Fruit fly (Drosophila melanogaster) whole organism, pupa: ENCODE data around the gene kri.

ENCODE experiments used
- CG10348 ChIP-seq: fragments of 200-800 bp; sonication (Bioruptor generic); IDR thresholded peaks from 2 replicates; pipeline ENCODE4 v1.3.6; 2022; ENCODE audit warnings: missing biosample characterization, missing genetic modification characterization
- CG12605 ChIP-seq: fragments of 200-800 bp; sonication (Bioruptor generic); IDR thresholded peaks from 2 replicates; pipeline ENCODE4 v1.3.6; 2022; ENCODE audit warnings: missing biosample characterization, missing genetic modification characterization
- CG13204 ChIP-seq: fragments of 200-800 bp; sonication (Bioruptor generic); optimal IDR thresholded peaks from 2 replicates; lab custom pipeline; 2018; ENCODE audit warnings: missing biosample characterization, mild to moderate bottlenecking, missing genetic modification characterization, moderate library complexity
- CG14655 ChIP-seq: fragments of 200-800 bp; sonication (Bioruptor generic); optimal IDR thresholded peaks from 3 replicates; lab custom pipeline; 2017; ENCODE audit warnings: mild to moderate bottlenecking, missing biosample characterization, missing genetic modification reagents, missing genetic modification characterization
- CG15710 ChIP-seq: fragments of 200-800 bp; sonication (Bioruptor generic); optimal IDR thresholded peaks from 2 replicates; lab custom pipeline; 2018; ENCODE audit warnings: missing biosample characterization, mild to moderate bottlenecking, missing genetic modification characterization, moderate library complexity
- CG17806 ChIP-seq: fragments of 200-800 bp; sonication (Bioruptor generic); optimal IDR thresholded peaks from 2 replicates; lab custom pipeline; 2018; ENCODE audit warnings: missing biosample characterization, mild to moderate bottlenecking, missing genetic modification characterization, moderate library complexity
- CG32121 ChIP-seq: fragments of 200-800 bp; sonication (Bioruptor generic); IDR thresholded peaks from 2 replicates; pipeline ENCODE4 v1.3.6; 2022; ENCODE audit warnings: missing biosample characterization, missing genetic modification characterization
- CG34367 ChIP-seq: fragments of 200-800 bp; sonication (Bioruptor generic); optimal IDR thresholded peaks from 2 replicates; lab custom pipeline; 2018; ENCODE audit warnings: missing biosample characterization, mild to moderate bottlenecking, missing genetic modification characterization
- CG4496 ChIP-seq: fragments of 200-800 bp; sonication (Bioruptor generic); IDR thresholded peaks from 3 replicates; pipeline ENCODE4 v1.3.6; 2022; ENCODE audit warnings: missing biosample characterization, missing genetic modification characterization
- CG8159 ChIP-seq: fragments of 200-800 bp; sonication (Bioruptor generic); optimal IDR thresholded peaks from 3 replicates; lab custom pipeline; 2018; ENCODE audit warnings: missing biosample characterization, mild to moderate bottlenecking, missing genetic modification characterization, moderate library complexity
- CG8301 ChIP-seq: fragments of 200-800 bp; sonication (Bioruptor generic); optimal IDR thresholded peaks from 2 replicates; lab custom pipeline; 2018; ENCODE audit warnings: missing biosample characterization, mild to moderate bottlenecking, missing genetic modification characterization
- CG9948 ChIP-seq: fragments of 200-800 bp; sonication (Bioruptor generic); optimal IDR thresholded peaks from 2 replicates; lab custom pipeline; 2018; ENCODE audit warnings: missing biosample characterization, mild to moderate bottlenecking, missing genetic modification characterization, moderate library complexity
- D1 ChIP-seq: fragments of 200-800 bp; sonication (Bioruptor generic); optimal IDR thresholded peaks from 2 replicates; lab custom pipeline; 2018; ENCODE audit warnings: missing biosample characterization, mild to moderate bottlenecking, missing genetic modification characterization, moderate library complexity
- EcR ChIP-seq: fragments of 200-800 bp; sonication (Bioruptor generic); optimal IDR thresholded peaks from 3 replicates; lab custom pipeline; 2019; ENCODE audit warnings: missing biosample characterization, missing genetic modification characterization, mild to moderate bottlenecking, moderate library complexity, missing genetic modification reagents
- Ets98B ChIP-seq: fragments of 200-800 bp; sonication (Bioruptor generic); IDR thresholded peaks from 2 replicates; pipeline ENCODE4 v1.3.6; 2022; ENCODE audit warnings: missing biosample characterization, missing genetic modification characterization
- Pif1A ChIP-seq: fragments of 200-800 bp; sonication (Bioruptor generic); optimal IDR thresholded peaks from 3 replicates; lab custom pipeline; 2016; ENCODE audit warnings: missing biosample characterization, missing genetic modification characterization
- Pif1B ChIP-seq: fragments of 200-800 bp; sonication (Bioruptor generic); optimal IDR thresholded peaks from 3 replicates; lab custom pipeline; 2016; ENCODE audit warnings: missing biosample characterization, missing genetic modification characterization
- Snoo ChIP-seq: fragments of 200-800 bp; sonication (Bioruptor generic); optimal IDR thresholded peaks from 3 replicates; lab custom pipeline; 2017; ENCODE audit warnings: missing biosample characterization, mild to moderate bottlenecking, missing genetic modification characterization, inconsistent platforms
- fd96Ca ChIP-seq: fragments of 200-800 bp; sonication (Bioruptor generic); IDR thresholded peaks from 3 replicates; pipeline ENCODE4 v1.3.6; 2022; ENCODE audit warnings: missing biosample characterization, missing genetic modification characterization
- gl ChIP-seq: fragments of 200-800 bp; sonication (Bioruptor generic); optimal IDR thresholded peaks from 2 replicates; lab custom pipeline; 2018; ENCODE audit warnings: missing biosample characterization, mild to moderate bottlenecking, missing genetic modification characterization
- rn ChIP-seq: fragments of 200-800 bp; sonication (Bioruptor generic); IDR thresholded peaks from 2 replicates; pipeline ENCODE4 v1.3.6; 2022; ENCODE audit warnings: missing biosample characterization, missing genetic modification characterization

kri gene

DNA sequence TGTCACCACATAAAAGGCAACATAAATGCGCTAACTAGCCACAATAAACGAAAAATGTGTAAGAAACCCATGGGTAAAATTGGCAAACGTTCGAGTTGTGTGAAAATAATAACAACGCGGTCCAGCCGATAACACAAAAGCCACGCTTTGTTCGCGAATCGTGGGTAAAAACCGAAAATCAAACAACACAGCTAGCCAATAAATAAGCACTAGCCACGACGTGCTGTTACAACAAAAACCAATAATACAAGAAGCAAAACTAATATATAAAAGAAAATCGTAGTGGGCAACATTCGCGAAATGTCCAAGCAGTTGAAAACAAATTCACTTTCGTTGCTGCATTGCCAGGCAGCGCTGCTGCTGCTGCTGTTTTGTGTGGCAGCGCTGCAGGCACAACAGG lies 8.0 kb upstream of the kri start, which contains the start of gene CG42272:
CG42272 (plus strand) TSS at position 301 of the 400 bp plus-strand sequence.
- TF ChIP-seq CG32121 (no peak), CG10348 (GFP tag; lab: Robert Waterston, UW) (no peak), CG4496 (GFP tag; lab: Robert Waterston, UW) (no peak), Snoo (no peak), gl (no peak), EcR (GFP tag; lab: Kevin White, UChicago) (no peak), Pif1B (GFP tag; lab: Kevin White, UChicago) (no peak)
- TF ChIP-seq, all 21 proteins: peak for 0

dm6 chr3L:5807370-5808100 lies 3.2 kb upstream of the kri start:
- TF ChIP-seq CG32121, result peak; percentile 68; the same call in 1 of the 2 replicates
- TF ChIP-seq CG8301, result peak; percentile 23
- TF ChIP-seq fd96Ca (GFP tag; lab: Robert Waterston, UW), result peak; percentile 65; the same call in 2 of the 3 replicates
- no peak for TF ChIP-seq CG10348 (GFP tag; lab: Robert Waterston, UW)
- peak; percentile 4 for TF ChIP-seq CG15710 (tag; lab: Kevin White, UChicago)
- TF ChIP-seq CG12605 (GFP tag; lab: Robert Waterston, UW), result no peak
- TF ChIP-seq Pif1A (GFP tag; lab: Kevin White, UChicago), result peak; percentile 13
- TF ChIP-seq EcR (GFP tag; lab: Kevin White, UChicago), result peak; percentile 37
- TF ChIP-seq CG14655 (GFP tag; lab: Kevin White, UChicago), result peak; percentile 50
- TF ChIP-seq gl, result peak; percentile 37
- TF ChIP-seq CG4496 (GFP tag; lab: Robert Waterston, UW), result peak; percentile 75; the same call in 2 of the 3 replicates
- peak; percentile 35; the same call in 1 of the 2 replicates for TF ChIP-seq Ets98B (GFP tag; lab: Robert Waterston, UW)
- peak; percentile 14 for TF ChIP-seq Pif1B (GFP tag; lab: Kevin White, UChicago)
- TF ChIP-seq CG8159 (tag; lab: Kevin White, UChicago), result no peak

DNA sequence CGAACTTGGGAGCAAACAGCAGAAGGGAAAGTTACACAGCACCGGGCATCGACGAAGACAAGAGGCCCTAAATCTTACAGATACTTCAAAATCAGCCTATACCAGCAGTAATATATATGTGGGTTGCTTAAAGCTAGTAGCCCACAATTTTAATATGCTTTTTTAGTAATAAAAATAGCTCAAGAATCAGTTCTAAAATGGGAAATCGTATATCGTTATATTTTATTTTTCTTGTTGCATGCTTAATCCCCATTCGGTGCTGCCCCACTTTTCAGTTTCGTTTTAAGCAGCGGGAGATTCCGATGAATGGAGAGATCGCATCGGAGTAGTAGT lies 2.7 kb upstream of the kri start:
- TF ChIP-seq CG12605 (GFP tag; lab: Robert Waterston, UW) (peak; percentile 11; the same call in 1 of the 2 replicates), Snoo (peak; percentile 55), D1 (tag; lab: Kevin White, UChicago) (peak; percentile 50), rn (GFP tag; lab: Robert Waterston, UW) (no peak), gl (peak; percentile 59), CG9948 (tag; lab: Kevin White, UChicago) (peak; percentile 85), fd96Ca (GFP tag; lab: Robert Waterston, UW) (peak; percentile 87), CG14655 (GFP tag; lab: Kevin White, UChicago) (peak; percentile 87), CG10348 (GFP tag; lab: Robert Waterston, UW) (0 out of 2 replicates have a peak, but pooled peaks have one; percentile 31), EcR (GFP tag; lab: Kevin White, UChicago) (peak; percentile 23), CG13204 (GFP tag; lab: Kevin White, UChicago) (peak; percentile 62), CG32121 (no peak; the same call in 1 of the 2 replicates), CG4496 (GFP tag; lab: Robert Waterston, UW) (no peak; the same call in 1 of the 3 replicates), CG34367 (peak; percentile 75), CG15710 (tag; lab: Kevin White, UChicago) (peak; percentile 86), Pif1A (GFP tag; lab: Kevin White, UChicago) (peak; percentile 88), CG17806 (tag; lab: Kevin White, UChicago) (peak; percentile 79), Pif1B (GFP tag; lab: Kevin White, UChicago) (peak; percentile 78), CG8159 (tag; lab: Kevin White, UChicago) (peak; percentile 89), CG8301 (peak; percentile 87), Ets98B (GFP tag; lab: Robert Waterston, UW) (peak; percentile 62)

DNA sequence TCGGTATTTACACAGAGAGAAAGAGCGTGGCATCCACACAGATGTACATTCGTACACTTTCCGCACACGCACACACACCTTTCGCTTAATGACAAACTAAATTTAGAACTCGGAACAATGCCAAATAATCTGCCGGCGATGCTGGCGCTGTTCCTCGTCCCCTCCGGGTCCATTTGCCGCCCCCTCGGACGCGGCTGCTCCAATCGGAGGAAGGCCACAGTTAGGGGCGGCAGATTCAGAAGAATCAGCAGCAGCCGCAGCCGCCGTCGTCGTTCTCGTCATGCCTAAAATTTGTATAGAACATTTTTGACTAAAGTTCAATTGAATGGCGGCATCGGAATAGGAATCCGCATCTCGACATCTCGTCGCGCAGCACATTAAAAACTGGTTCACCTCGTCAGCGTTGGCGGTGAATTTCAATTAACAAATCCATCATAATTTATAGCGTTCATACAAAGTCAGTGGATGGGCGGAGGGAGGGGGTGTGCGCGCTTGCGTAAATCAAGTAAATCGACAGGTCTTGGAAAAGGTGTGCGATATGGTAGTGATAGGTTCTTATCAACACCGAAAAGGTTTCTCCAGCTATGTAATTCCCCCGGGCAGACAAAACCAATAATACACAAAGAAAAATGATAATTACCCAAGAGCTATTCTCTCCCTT lies 2.1 kb upstream of the kri start:
- TF ChIP-seq CG32121, result peak; percentile 80
- no peak for TF ChIP-seq gl
- TF ChIP-seq, all 21 proteins: peak for 1

DNA sequence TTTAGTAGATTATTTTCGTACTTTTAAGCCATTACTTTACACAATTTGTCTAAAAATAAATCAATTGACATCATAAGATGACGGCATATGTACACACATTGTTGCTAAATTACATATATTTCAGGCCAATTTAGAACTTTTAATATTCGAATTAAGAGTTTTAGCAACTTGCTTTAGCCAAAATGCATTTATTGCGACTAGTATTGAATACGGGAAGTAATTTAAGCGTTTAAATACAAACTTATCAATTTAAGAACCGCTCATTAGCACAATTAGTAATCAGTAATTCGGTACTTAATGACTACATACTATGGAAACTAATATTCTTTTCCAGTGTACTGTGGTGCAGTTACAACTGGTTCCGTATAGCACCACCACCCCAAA lies 1.6 kb upstream of the kri start:
- no peak for TF ChIP-seq CG13204 (GFP tag; lab: Kevin White, UChicago)
- TF ChIP-seq fd96Ca (GFP tag; lab: Robert Waterston, UW), result no peak
- TF ChIP-seq CG12605 (GFP tag; lab: Robert Waterston, UW), result no peak
- no peak for TF ChIP-seq rn (GFP tag; lab: Robert Waterston, UW)
- TF ChIP-seq EcR (GFP tag; lab: Kevin White, UChicago), result no peak
- no peak for TF ChIP-seq CG8159 (tag; lab: Kevin White, UChicago)
- no peak for TF ChIP-seq Ets98B (GFP tag; lab: Robert Waterston, UW)
- TF ChIP-seq CG10348 (GFP tag; lab: Robert Waterston, UW), result no peak
- no peak for TF ChIP-seq CG34367
- TF ChIP-seq gl, result no peak
- TF ChIP-seq CG32121, result no peak
- TF ChIP-seq CG4496 (GFP tag; lab: Robert Waterston, UW), result no peak
- no peak for TF ChIP-seq CG8301
- no peak for TF ChIP-seq Snoo
- no peak for TF ChIP-seq CG9948 (tag; lab: Kevin White, UChicago)
- TF ChIP-seq CG15710 (tag; lab: Kevin White, UChicago), result no peak
- TF ChIP-seq CG17806 (tag; lab: Kevin White, UChicago), result no peak
- no peak for TF ChIP-seq D1 (tag; lab: Kevin White, UChicago)
- TF ChIP-seq Pif1B (GFP tag; lab: Kevin White, UChicago), result no peak
